Fruit fly (Drosophila melanogaster): ENCODE data around the gene CG16749.

The CG16749 gene

dm6 chr3R:9331861-9332260 is at the start of gene CG16749:
TSS of gene CG16749 (minus strand) at chr3R:9331885.
- no peak for TF ChIP-seq ttk (optimal IDR thresholded peaks at IDR 0.05)
- TF ChIP-seq insv (optimal IDR thresholded peaks at IDR 0.05), result no peak
- no peak for TF ChIP-seq Sin3A (optimal IDR thresholded peaks at IDR 0.05)
- TF ChIP-seq Myc (optimal IDR thresholded peaks at IDR 0.05), result no peak
- no peak for TF ChIP-seq psq (optimal IDR thresholded peaks at IDR 0.05)

- TF ChIP-seq insv (optimal IDR thresholded peaks at IDR 0.05) (no peak), psq (optimal IDR thresholded peaks at IDR 0.05) (no peak), Myc (optimal IDR thresholded peaks at IDR 0.05) (no peak), ttk (optimal IDR thresholded peaks at IDR 0.05) (no peak), Sin3A (optimal IDR thresholded peaks at IDR 0.05) (no peak), h (optimal IDR thresholded peaks at IDR 0.05) (no peak)
Measured at dm6 chr3R:9380970-9381369, 49.3 kb upstream of the CG16749 start.

dm6 chr3R:9378644-9379411 is 47.1 kb upstream of the CG16749 start:
- no peak for TF ChIP-seq Myc (optimal IDR thresholded peaks at IDR 0.05)
- TF ChIP-seq ttk (optimal IDR thresholded peaks at IDR 0.05), result no peak
- no peak for TF ChIP-seq Sin3A (optimal IDR thresholded peaks at IDR 0.05)
- TF ChIP-seq h (optimal IDR thresholded peaks at IDR 0.05), result no peak

dm6 chr3R:9376789-9377188 is 45.1 kb upstream of the CG16749 start:
- no peak for TF ChIP-seq insv (optimal IDR thresholded peaks at IDR 0.05)
- no peak for TF ChIP-seq psq (optimal IDR thresholded peaks at IDR 0.05)
- TF ChIP-seq Myc (optimal IDR thresholded peaks at IDR 0.05), result no peak
- TF ChIP-seq Sin3A (optimal IDR thresholded peaks at IDR 0.05), result no peak
- TF ChIP-seq h (optimal IDR thresholded peaks at IDR 0.05), result no peak
- no peak for TF ChIP-seq ttk (optimal IDR thresholded peaks at IDR 0.05)

dm6 chr3R:9370413-9370812 is 38.7 kb upstream of the CG16749 start:
- TF ChIP-seq Myc (optimal IDR thresholded peaks at IDR 0.05) (no peak), Sin3A (optimal IDR thresholded peaks at IDR 0.05) (no peak), insv (optimal IDR thresholded peaks at IDR 0.05) (no peak), ttk (optimal IDR thresholded peaks at IDR 0.05) (no peak), psq (optimal IDR thresholded peaks at IDR 0.05) (no peak), h (optimal IDR thresholded peaks at IDR 0.05) (no peak)

- no peak for TF ChIP-seq insv (optimal IDR thresholded peaks at IDR 0.05)
- no peak for TF ChIP-seq Myc (optimal IDR thresholded peaks at IDR 0.05)
- TF ChIP-seq Sin3A (optimal IDR thresholded peaks at IDR 0.05), result no peak
- TF ChIP-seq h (optimal IDR thresholded peaks at IDR 0.05), result no peak
- TF ChIP-seq psq (optimal IDR thresholded peaks at IDR 0.05), result no peak
- no peak for TF ChIP-seq ttk (optimal IDR thresholded peaks at IDR 0.05)
Measured at dm6 chr3R:9365893-9366500, 34.3 kb upstream of the CG16749 start.

- TF ChIP-seq psq (optimal IDR thresholded peaks at IDR 0.05) (no peak), Sin3A (optimal IDR thresholded peaks at IDR 0.05) (no peak), h (optimal IDR thresholded peaks at IDR 0.05) (no peak), Myc (optimal IDR thresholded peaks at IDR 0.05) (no peak), ttk (optimal IDR thresholded peaks at IDR 0.05) (no peak), insv (optimal IDR thresholded peaks at IDR 0.05) (no peak)
Measured at dm6 chr3R:9365121-9365520, 33.4 kb upstream of the CG16749 start, which contains the start of gene Srr. TSS of gene Srr (plus strand) at chr3R:9365398.

- TF ChIP-seq psq (optimal IDR thresholded peaks at IDR 0.05) (no peak), Myc (optimal IDR thresholded peaks at IDR 0.05) (no peak), insv (optimal IDR thresholded peaks at IDR 0.05) (no peak), h (optimal IDR thresholded peaks at IDR 0.05) (no peak), ttk (optimal IDR thresholded peaks at IDR 0.05) (no peak), Sin3A (optimal IDR thresholded peaks at IDR 0.05) (no peak)
Measured at dm6 chr3R:9363066-9363719, 31.5 kb upstream of the CG16749 start, which contains the start of gene CG18473. TSS of gene CG18473 (plus strand) at chr3R:9363305.

dm6 chr3R:9359393-9359792 is 27.7 kb upstream of the CG16749 start:
- TF ChIP-seq Sin3A (optimal IDR thresholded peaks at IDR 0.05), result no peak
- TF ChIP-seq h (optimal IDR thresholded peaks at IDR 0.05), result no peak
- TF ChIP-seq psq (optimal IDR thresholded peaks at IDR 0.05), result no peak
- TF ChIP-seq insv (optimal IDR thresholded peaks at IDR 0.05), result no peak
- no peak for TF ChIP-seq Myc (optimal IDR thresholded peaks at IDR 0.05)
- TF ChIP-seq ttk (optimal IDR thresholded peaks at IDR 0.05), result no peak

dm6 chr3R:9355195-9355594 is 23.5 kb upstream of the CG16749 start, which contains the start of gene CG43675:
TSS of gene CG43675 (plus strand) at chr3R:9355495.
- TF ChIP-seq psq (optimal IDR thresholded peaks at IDR 0.05) (no peak), ttk (optimal IDR thresholded peaks at IDR 0.05) (no peak), Myc (optimal IDR thresholded peaks at IDR 0.05) (no peak), insv (optimal IDR thresholded peaks at IDR 0.05) (no peak), h (optimal IDR thresholded peaks at IDR 0.05) (no peak), Sin3A (optimal IDR thresholded peaks at IDR 0.05) (no peak)

dm6 chr3R:9353276-9353652 is 21.6 kb upstream of the CG16749 start:
- TF ChIP-seq Myc (optimal IDR thresholded peaks at IDR 0.05) (no peak), Sin3A (optimal IDR thresholded peaks at IDR 0.05) (no peak), insv (optimal IDR thresholded peaks at IDR 0.05) (no peak)

dm6 chr3R:9352595-9353275 is 21.1 kb upstream of the CG16749 start:
- TF ChIP-seq Myc (optimal IDR thresholded peaks at IDR 0.05), result no peak
- TF ChIP-seq ttk (optimal IDR thresholded peaks at IDR 0.05), result no peak
- TF ChIP-seq h (optimal IDR thresholded peaks at IDR 0.05), result no peak
- no peak for TF ChIP-seq insv (optimal IDR thresholded peaks at IDR 0.05)
- TF ChIP-seq Sin3A (optimal IDR thresholded peaks at IDR 0.05), result no peak
- no peak for TF ChIP-seq psq (optimal IDR thresholded peaks at IDR 0.05)
